Fruit fly (Drosophila melanogaster): ENCODE results near the gene CG8958.

Gene CG8958

DNA sequence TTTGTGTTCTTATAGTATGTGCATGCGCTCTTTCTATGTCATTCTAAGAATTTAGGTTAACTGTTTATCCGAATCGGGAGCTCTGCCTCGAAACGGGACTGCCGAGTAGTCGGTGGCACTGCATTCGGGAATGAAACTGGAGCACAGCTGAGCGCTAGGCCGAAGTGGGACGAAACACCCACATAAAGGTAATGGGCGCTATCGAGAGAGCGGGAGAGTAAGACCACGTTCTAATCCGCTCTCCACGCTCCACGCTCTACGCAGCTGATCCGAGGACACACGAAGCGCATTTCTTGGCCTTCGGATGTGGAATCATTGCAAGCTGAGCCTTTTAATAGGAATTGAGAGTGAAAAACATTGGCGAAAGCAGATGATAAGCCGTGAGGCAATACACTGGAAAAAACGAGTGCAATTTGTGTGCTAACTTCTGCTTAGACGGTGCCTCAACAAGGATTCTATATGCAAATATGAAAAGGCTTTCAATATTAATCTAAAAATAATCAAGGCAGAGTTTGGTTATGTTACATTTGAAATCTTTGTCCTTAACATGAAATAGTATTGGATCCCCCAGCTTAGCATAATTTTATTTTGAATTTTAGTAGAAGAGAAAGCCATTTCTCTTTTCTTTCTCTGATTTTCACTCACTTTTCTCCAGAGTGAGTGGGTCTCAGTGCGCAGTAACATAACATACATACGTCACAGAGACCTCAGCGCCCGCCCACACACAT lies 3.0 kb downstream of the CG8958 start (continued):
- TF ChIP-seq Lpt (GFP tag; optimal IDR thresholded peaks at IDR 0.05), result no peak
- TF ChIP-seq CG9139 (GFP tag; optimal IDR thresholded peaks at IDR 0.05), result no peak
- TF ChIP-seq CG16779 (tag; optimal IDR thresholded peaks at IDR 0.05), result no peak
- TF ChIP-seq CG6792 (GFP tag; optimal IDR thresholded peaks at IDR 0.05), result peak; percentile 23
- no peak for TF ChIP-seq Smox (GFP tag; optimal IDR thresholded peaks at IDR 0.05)
- no peak for TF ChIP-seq net (GFP tag; optimal IDR thresholded peaks at IDR 0.05)
- peak; percentile 24 for TF ChIP-seq spab (GFP tag; optimal IDR thresholded peaks at IDR 0.05)
- TF ChIP-seq Sox102F (GFP tag; optimal IDR thresholded peaks at IDR 0.05), result no peak
- TF ChIP-seq ss (GFP tag; optimal IDR thresholded peaks at IDR 0.05), result no peak
- TF ChIP-seq vri (GFP tag; optimal IDR thresholded peaks at IDR 0.05), result no peak
- peak; percentile 47 for TF ChIP-seq pdm3 (GFP tag; optimal IDR thresholded peaks at IDR 0.05)
- TF ChIP-seq CG3032 (tag; optimal IDR thresholded peaks at IDR 0.05), result no peak

DNA sequence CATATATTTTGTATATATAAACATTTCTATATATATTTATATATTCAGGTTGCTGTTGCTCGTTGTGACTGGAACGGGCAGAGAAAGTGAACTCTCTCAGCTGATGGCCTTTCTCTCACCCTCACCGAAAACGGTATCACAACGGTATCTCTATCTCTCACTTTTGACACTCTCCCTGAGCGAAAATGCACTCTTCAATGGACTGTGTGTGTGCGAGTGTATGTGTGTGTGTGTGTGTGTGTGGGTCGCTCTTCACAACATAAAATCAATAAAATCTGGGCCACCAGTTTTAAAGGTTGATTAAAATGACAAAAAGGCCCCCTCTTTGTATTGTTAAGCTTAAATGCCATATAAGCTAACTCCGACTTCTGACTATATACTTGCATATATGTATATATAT lies 4.5 kb downstream of the CG8958 start:
- TF ChIP-seq Gug (GFP tag; IDR thresholded peaks at IDR 0.05), result no peak
- no peak for TF ChIP-seq Hr38 (GFP tag; optimal IDR thresholded peaks at IDR 0.05)
- no peak for TF ChIP-seq pdm3 (GFP tag; optimal IDR thresholded peaks at IDR 0.05)
- TF ChIP-seq CG16779 (tag; optimal IDR thresholded peaks at IDR 0.05), result no peak
- no peak for TF ChIP-seq CG31627 (GFP tag; optimal IDR thresholded peaks at IDR 0.05)
- TF ChIP-seq Sox15 (GFP tag; optimal IDR thresholded peaks at IDR 0.05), result no peak
- peak; percentile 47 for TF ChIP-seq svp (GFP tag)
- no peak for TF ChIP-seq Hr39 (GFP tag; optimal IDR thresholded peaks at IDR 0.05)

DNA sequence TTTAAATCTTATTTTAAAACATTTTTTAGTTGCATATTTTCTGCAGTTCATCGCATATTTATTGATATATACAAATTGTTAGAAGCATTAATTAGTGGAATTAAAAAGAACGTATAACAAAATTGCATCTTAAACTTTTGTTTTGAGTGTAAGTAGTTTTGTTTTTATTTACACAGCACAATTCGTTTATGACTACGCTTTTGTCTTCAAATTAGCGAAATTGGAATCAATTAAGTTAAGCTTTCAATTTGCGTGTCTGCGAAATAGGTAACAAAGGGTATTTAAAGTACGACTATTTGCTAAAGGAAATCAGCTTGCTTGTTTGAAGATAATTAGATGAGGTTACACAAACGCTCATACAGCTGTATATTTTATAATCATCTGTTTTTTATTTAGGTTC lies 5.2 kb downstream of the CG8958 start:
- TF ChIP-seq Eip78C (GFP tag), result no peak
- TF ChIP-seq CG8319 (GFP tag; optimal IDR thresholded peaks at IDR 0.05), result no peak
- TF ChIP-seq esn (GFP tag; optimal IDR thresholded peaks at IDR 0.05), result no peak
- TF ChIP-seq CG11762 (GFP tag; optimal IDR thresholded peaks at IDR 0.05; ENCODE audit: insufficient read depth), result no peak
- TF ChIP-seq fkh (GFP tag; optimal IDR thresholded peaks at IDR 0.05), result peak; percentile 41

DNA sequence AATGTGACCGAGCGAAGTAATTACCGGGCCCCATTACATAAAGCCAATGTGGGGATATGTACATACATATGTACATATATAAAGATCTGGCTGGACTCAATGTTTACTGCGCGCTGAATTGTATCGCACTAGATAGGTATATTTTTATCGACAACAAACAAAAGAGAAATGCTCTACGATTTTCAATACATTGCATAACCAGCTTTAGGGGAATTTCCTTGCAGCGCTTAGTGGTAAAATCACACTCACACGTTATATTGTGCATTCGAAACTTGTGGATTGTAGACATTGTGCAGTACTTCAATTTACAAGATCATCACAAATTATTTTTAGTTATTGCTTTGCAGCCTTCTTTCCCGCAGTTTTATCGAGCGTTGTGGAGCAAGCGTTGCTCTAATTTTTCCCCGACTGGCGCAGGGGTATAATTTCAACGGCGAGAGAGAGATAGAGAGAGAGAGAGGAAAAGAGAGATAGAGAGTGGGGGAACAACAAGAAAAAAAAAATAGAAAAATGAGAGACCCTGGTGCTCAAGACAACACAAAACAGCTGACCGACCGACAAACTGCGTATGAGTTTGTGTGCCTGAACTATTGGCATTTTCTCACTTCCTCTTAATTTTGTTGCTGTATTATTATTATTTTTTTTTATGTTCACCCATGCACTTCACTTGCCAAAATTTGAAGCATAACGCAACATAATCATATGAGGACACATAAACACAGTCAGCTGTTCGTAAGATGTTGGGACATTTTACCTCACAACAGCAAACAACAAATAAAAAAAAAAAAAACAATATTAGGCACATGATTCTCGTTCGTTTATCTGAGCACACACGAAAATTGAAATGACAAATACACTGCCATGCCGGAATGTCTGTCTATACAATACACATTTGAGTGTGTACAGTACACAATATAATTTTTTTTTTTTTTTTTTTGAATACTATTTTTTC lies 6.3 kb downstream of the CG8958 start:
- TF ChIP-seq CG9139 (GFP tag; optimal IDR thresholded peaks at IDR 0.05) (no peak), CG8119 (GFP tag; IDR thresholded peaks at IDR 0.05) (peak; percentile 49; the same call in 2 of the 3 replicates), OdsH (GFP tag; optimal IDR thresholded peaks at IDR 0.05) (no peak), CG16779 (tag; optimal IDR thresholded peaks at IDR 0.05) (peak; percentile 6), CG6163 (GFP tag; IDR thresholded peaks at IDR 0.05) (no peak), Eip78C (GFP tag) (peak; percentile 40), vri (GFP tag; optimal IDR thresholded peaks at IDR 0.05) (peak; percentile 4), eg (GFP tag; IDR thresholded peaks at IDR 0.05) (peak; percentile 38; the same call in 1 of the 3 replicates), fkh (GFP tag; optimal IDR thresholded peaks at IDR 0.05) (peak; percentile 67)

DNA sequence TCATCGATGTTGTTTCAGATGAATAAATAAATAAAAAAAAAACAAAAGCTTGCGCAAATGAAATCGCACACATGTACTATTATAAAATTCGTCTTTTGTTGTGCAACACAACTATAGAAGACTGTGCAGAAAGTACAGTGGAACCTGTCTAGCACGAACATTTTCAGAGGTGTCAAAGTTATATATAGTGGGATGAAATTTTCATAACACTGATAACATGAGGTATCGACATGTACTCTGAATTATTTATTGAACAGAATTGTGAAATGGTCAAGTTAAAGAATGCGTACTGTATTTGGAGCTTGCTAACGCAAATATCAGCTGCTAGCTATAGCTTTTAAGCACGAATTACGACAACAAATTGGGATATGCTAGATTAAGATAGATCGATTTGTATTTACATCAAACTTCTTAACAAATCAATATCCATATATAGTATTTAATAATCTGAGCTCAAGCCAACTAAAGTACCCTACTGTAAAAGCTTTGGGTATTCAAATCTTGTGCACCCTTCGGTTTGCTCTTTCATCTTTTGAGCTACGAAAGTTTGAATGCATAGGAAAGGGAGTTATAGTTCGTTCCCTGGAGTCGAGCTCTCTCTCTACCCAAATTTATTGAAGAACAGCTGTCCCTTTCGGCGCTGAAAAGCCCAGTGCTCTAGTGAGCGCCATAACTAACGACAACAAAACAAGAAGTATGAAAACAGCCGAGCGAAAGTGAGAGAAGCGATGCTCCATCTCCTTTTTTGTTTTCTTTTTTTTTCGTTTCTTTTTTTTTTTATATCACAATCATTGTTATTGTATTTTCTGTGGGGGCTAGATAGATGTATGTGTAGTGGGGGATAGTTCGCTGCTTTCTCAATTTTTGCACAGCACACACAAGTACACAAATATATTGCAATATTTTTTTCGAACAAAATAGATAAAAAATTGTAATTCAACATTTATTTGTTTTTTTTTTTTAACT lies 7.4 kb downstream of the CG8958 start:
- peak; percentile 92 for TF ChIP-seq Eip78C (GFP tag)
- peak; percentile 86 for TF ChIP-seq CG15336 (GFP tag; IDR thresholded peaks at IDR 0.05)
- peak; percentile 55 for TF ChIP-seq CG8632 (GFP tag; optimal IDR thresholded peaks at IDR 0.05)
- TF ChIP-seq CG31627 (GFP tag; optimal IDR thresholded peaks at IDR 0.05), result peak; percentile 81
- peak; percentile 52 for TF ChIP-seq dac (GFP tag; optimal IDR thresholded peaks at IDR 0.05)
- TF ChIP-seq CG6276 (GFP tag; optimal IDR thresholded peaks at IDR 0.05), result peak; percentile 74
- peak; percentile 67 for TF ChIP-seq topi (GFP tag; optimal IDR thresholded peaks at IDR 0.05)
- peak; percentile 8 for TF ChIP-seq CG6854 (GFP tag; optimal IDR thresholded peaks at IDR 0.05)
- peak; percentile 16 for TF ChIP-seq Blimp-1 (GFP tag; optimal IDR thresholded peaks at IDR 0.05)
- peak; percentile 82 for TF ChIP-seq OdsH (GFP tag; optimal IDR thresholded peaks at IDR 0.05)
- TF ChIP-seq fd59A (GFP tag; optimal IDR thresholded peaks at IDR 0.05), result peak; percentile 41
- TF ChIP-seq CG8319 (GFP tag; optimal IDR thresholded peaks at IDR 0.05), result peak; percentile 52
- TF ChIP-seq Smox (GFP tag; optimal IDR thresholded peaks at IDR 0.05), result peak; percentile 66
- peak; percentile 57 for TF ChIP-seq CG3032 (tag; optimal IDR thresholded peaks at IDR 0.05)
- peak; percentile 70 for TF ChIP-seq esn (GFP tag; optimal IDR thresholded peaks at IDR 0.05)
- TF ChIP-seq Eip93F (GFP tag; optimal IDR thresholded peaks at IDR 0.05), result no peak
- TF ChIP-seq Eip75B (GFP tag; optimal IDR thresholded peaks at IDR 0.05), result peak; percentile 65
- peak; percentile 77 for TF ChIP-seq CG8119 (GFP tag; IDR thresholded peaks at IDR 0.05)
- TF ChIP-seq pdm3 (GFP tag; optimal IDR thresholded peaks at IDR 0.05), result peak; percentile 85
